Fruit fly (Drosophila melanogaster) whole organism, embryonic: ENCODE data around the gene Amun.

ENCODE experiments used
- Antp ChIP-seq: fragments of 200-800 bp; sonication (Bioruptor generic); optimal IDR thresholded peaks from 3 replicates; lab custom pipeline; 2016; ENCODE audit warnings: missing biosample characterization, missing genetic modification characterization
- CG10147 ChIP-seq: fragments of 200-800 bp; sonication (Bioruptor generic); optimal IDR thresholded peaks from 2 replicates; lab custom pipeline; 2019; ENCODE audit warnings: missing biosample characterization, mild to moderate bottlenecking, missing genetic modification characterization, moderate library complexity
- CG1792 ChIP-seq: fragments of 200-800 bp; sonication (Bioruptor generic); optimal IDR thresholded peaks from 2 replicates; lab custom pipeline; 2016; ENCODE audit warnings: missing biosample characterization, missing genetic modification characterization
- CG5953 ChIP-seq: fragments of 200-800 bp; sonication (Bioruptor generic); IDR thresholded peaks from 2 replicates; pipeline ENCODE4 v1.3.6; 2022; ENCODE audit warnings: missing biosample characterization, missing genetic modification characterization
- CG7745 ChIP-seq: fragments of 200-800 bp; sonication (Bioruptor generic); optimal IDR thresholded peaks from 2 replicates; lab custom pipeline; 2018; ENCODE audit warnings: missing biosample characterization, mild to moderate bottlenecking, missing genetic modification characterization, moderate library complexity
- D19B ChIP-seq: fragments of 200-800 bp; sonication (Bioruptor generic); optimal IDR thresholded peaks from 2 replicates; lab custom pipeline; 2017; ENCODE audit warnings: missing biosample characterization, mild to moderate bottlenecking, missing genetic modification characterization
- Nf-YC ChIP-seq: fragments of 200-800 bp; optimal IDR thresholded peaks from 3 replicates; lab custom pipeline; 2019; ENCODE audit warnings: missing biosample characterization, mild to moderate bottlenecking, missing genetic modification characterization, moderate library complexity
- fru ChIP-seq: fragments of >200 bp; optimal IDR thresholded peaks from 2 replicates; lab custom pipeline; 2017
- oc ChIP-seq: fragments of 200-800 bp; sonication (Bioruptor generic); optimal IDR thresholded peaks from 2 replicates; lab custom pipeline; 2018; ENCODE audit warnings: missing biosample characterization, mild to moderate bottlenecking, missing genetic modification characterization, moderate library complexity
- slp2 ChIP-seq: fragments of 200-800 bp; sonication (Bioruptor generic); optimal IDR thresholded peaks from 2 replicates; lab custom pipeline; 2016; ENCODE audit warnings: missing biosample characterization, missing genetic modification characterization

DNA sequence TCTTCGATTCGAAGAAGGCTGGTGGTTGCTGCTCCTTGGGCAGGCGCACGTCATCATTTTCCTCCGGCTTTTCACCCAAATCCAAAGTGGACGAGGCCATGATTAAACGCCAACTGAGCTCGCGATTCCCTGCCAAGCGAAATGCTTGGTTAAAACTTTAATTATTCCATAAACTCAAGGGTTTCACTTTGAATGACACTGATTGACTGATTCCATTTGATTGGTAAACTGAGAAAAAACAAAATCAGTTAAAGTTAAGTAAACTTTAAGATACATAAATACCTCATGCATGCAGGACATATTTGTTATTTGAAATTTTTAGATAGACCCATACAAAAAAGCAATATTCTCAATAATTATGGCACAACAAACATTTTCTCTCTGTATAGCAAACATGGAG is 18.4 kb upstream of the Amun start, which contains the start of gene inaF-A:
- TF ChIP-seq slp2 (GFP tag; lab: Kevin White, UChicago) (no peak), fru (lab: Kevin White, UChicago) (no peak), D19B (GFP tag; lab: Kevin White, UChicago) (no peak), CG10147 (GFP tag; lab: Kevin White, UChicago) (no peak), Nf-YC (tag; lab: Kevin White, UChicago) (no peak), Antp (no peak), CG7745 (tag; lab: Kevin White, UChicago) (no peak), CG1792 (GFP tag; lab: Kevin White, UChicago) (no peak), CG5953 (GFP tag; lab: Robert Waterston, UW) (no peak), oc (no peak)
